Worm (Caenorhabditis elegans) whole organism, late embryonic: ENCODE data around the gene F35G12.5.
A peak's percentile ranks its signal among the peaks of the same experiment; 100 is the strongest.

Experiments used
- C08G9.2 ChIP-seq: sonication (generic microtip); optimal IDR thresholded peaks from 2 replicates; lab custom pipeline; 2016; ENCODE audit warnings: mild to moderate bottlenecking, missing genetic modification characterization, moderate library complexity, missing compliant biosample characterization
- C38D4.7 ChIP-seq: fragments of 200-800 bp; sonication (Bioruptor generic); optimal IDR thresholded peaks from 2 replicates; lab custom pipeline; 2018; ENCODE audit warnings: mild to moderate bottlenecking, missing genetic modification characterization, moderate library complexity, missing compliant biosample characterization
- F13H6.1 ChIP-seq: sonication (generic microtip); optimal IDR thresholded peaks from 2 replicates; lab custom pipeline; 2016; ENCODE audit warnings: missing genetic modification characterization, missing compliant biosample characterization
- Y22D7AL.16 ChIP-seq: sonication (generic microtip); optimal IDR thresholded peaks from 2 replicates; lab custom pipeline; 2016; ENCODE audit warnings: missing genetic modification characterization, missing compliant biosample characterization
- ceh-14 ChIP-seq: sonication (generic microtip); optimal IDR thresholded peaks from 2 replicates; lab custom pipeline; 2016; ENCODE audit warnings: missing genotype, missing genetic modification characterization, missing compliant biosample characterization
- ceh-18 ChIP-seq: sonication (generic microtip); optimal IDR thresholded peaks from 2 replicates; lab custom pipeline; 2016; ENCODE audit warnings: missing genetic modification characterization, missing compliant biosample characterization
- ceh-19 ChIP-seq: fragments of 200-800 bp; sonication (Bioruptor generic); optimal IDR thresholded peaks from 2 replicates; lab custom pipeline; 2018; ENCODE audit warnings: mild to moderate bottlenecking, missing genetic modification characterization, missing compliant biosample characterization
- ceh-2 ChIP-seq: sonication (generic microtip); optimal IDR thresholded peaks from 2 replicates; lab custom pipeline; 2016; ENCODE audit warnings: missing genotype, missing genetic modification characterization, missing compliant biosample characterization
- ceh-22 ChIP-seq: sonication (generic microtip); optimal IDR thresholded peaks from 2 replicates; lab custom pipeline; 2017; ENCODE audit warnings: missing biosample characterization, missing genetic modification characterization
- ceh-24 ChIP-seq: sonication (generic microtip); optimal IDR thresholded peaks from 2 replicates; lab custom pipeline; 2016; ENCODE audit warnings: mild to moderate bottlenecking, missing genetic modification characterization, missing compliant biosample characterization
- ceh-30 ChIP-seq: fragments of 150-350 bp; optimal IDR thresholded peaks from 2 replicates; lab custom pipeline; 2014; ENCODE audit warnings: missing biosample characterization, missing genetic modification characterization
- ceh-31 ChIP-seq: sonication (generic microtip); optimal IDR thresholded peaks from 2 replicates; lab custom pipeline; 2016; ENCODE audit warnings: missing genetic modification characterization, missing compliant biosample characterization
- ceh-34 ChIP-seq: sonication (generic microtip); optimal IDR thresholded peaks from 2 replicates; lab custom pipeline; 2016; ENCODE audit warnings: mild to moderate bottlenecking, missing genetic modification characterization, missing compliant biosample characterization
- ceh-45 ChIP-seq: fragments of 200-800 bp; sonication (Bioruptor generic); IDR thresholded peaks from 2 replicates; pipeline ENCODE4 v1.3.6; 2022; ENCODE audit warnings: missing genetic modification reagents, missing genetic modification characterization, missing compliant biosample characterization
- ceh-48 ChIP-seq: sonication (generic microtip); optimal IDR thresholded peaks from 2 replicates; lab custom pipeline; 2016; ENCODE audit warnings: missing genetic modification characterization, inconsistent platforms, missing compliant biosample characterization
- ceh-6 ChIP-seq: fragments of 200-800 bp; sonication (Bioruptor generic); optimal IDR thresholded peaks from 2 replicates; lab custom pipeline; 2018; ENCODE audit warnings: mild to moderate bottlenecking, missing genetic modification characterization, missing compliant biosample characterization
- ceh-9 ChIP-seq: sonication (generic microtip); optimal IDR thresholded peaks from 2 replicates; lab custom pipeline; 2016; ENCODE audit warnings: mild to moderate bottlenecking, missing genetic modification characterization, inconsistent platforms, missing compliant biosample characterization
- che-1 ChIP-seq: sonication (generic microtip); optimal IDR thresholded peaks from 2 replicates; lab custom pipeline; 2016; ENCODE audit warnings: mild to moderate bottlenecking, missing genetic modification characterization, missing compliant biosample characterization
- dmd-4 ChIP-seq: sonication (generic microtip); optimal IDR thresholded peaks from 2 replicates; lab custom pipeline; 2016; ENCODE audit warnings: borderline replicate concordance, missing genetic modification characterization, missing compliant biosample characterization
- elt-2 ChIP-seq: sonication (generic microtip); optimal IDR thresholded peaks from 2 replicates; lab custom pipeline; 2016; ENCODE audit warnings: missing genetic modification reagents, missing genetic modification characterization, missing compliant biosample characterization
- ets-4 ChIP-seq: sonication (generic microtip); optimal IDR thresholded peaks from 2 replicates; lab custom pipeline; 2016; ENCODE audit warnings: missing genetic modification characterization, missing compliant biosample characterization
- fax-1 ChIP-seq: sonication (generic microtip); optimal IDR thresholded peaks from 2 replicates; lab custom pipeline; 2016; ENCODE audit warnings: missing genotype, missing genetic modification characterization, missing compliant biosample characterization
- fkh-6 ChIP-seq: sonication (generic microtip); optimal IDR thresholded peaks from 2 replicates; lab custom pipeline; 2016; ENCODE audit warnings: missing genetic modification characterization, missing compliant biosample characterization
- hlh-15 ChIP-seq: sonication (generic microtip); optimal IDR thresholded peaks from 2 replicates; lab custom pipeline; 2016; ENCODE audit warnings: missing genetic modification characterization, missing compliant biosample characterization
- hlh-6 ChIP-seq: sonication (generic microtip); optimal IDR thresholded peaks from 2 replicates; lab custom pipeline; 2016; ENCODE audit warnings: missing genotype, missing genetic modification characterization, missing compliant biosample characterization
- lim-6 ChIP-seq: sonication (generic microtip); optimal IDR thresholded peaks from 2 replicates; lab custom pipeline; 2016; ENCODE audit warnings: missing genetic modification characterization, missing compliant biosample characterization
- lin-11 ChIP-seq: fragments of 200-800 bp; sonication (Bioruptor generic); optimal IDR thresholded peaks from 2 replicates; lab custom pipeline; 2018; ENCODE audit warnings: mild to moderate bottlenecking, missing genetic modification characterization, missing compliant biosample characterization
- madf-2 ChIP-seq: sonication (generic microtip); optimal IDR thresholded peaks from 2 replicates; lab custom pipeline; 2017; ENCODE audit warnings: missing genetic modification characterization, missing compliant biosample characterization
- mec-3 ChIP-seq: sonication (generic microtip); optimal IDR thresholded peaks from 2 replicates; lab custom pipeline; 2016; ENCODE audit warnings: borderline replicate concordance, missing genetic modification characterization, missing compliant biosample characterization
- nfya-1 ChIP-seq: sonication (generic microtip); optimal IDR thresholded peaks from 2 replicates; lab custom pipeline; 2017; ENCODE audit warnings: missing genetic modification characterization, mild to moderate bottlenecking, missing compliant biosample characterization, antibody characterized with exemption, moderate library complexity
- nhr-11 ChIP-seq: fragments of 150-350 bp; optimal IDR thresholded peaks from 2 replicates; lab custom pipeline; 2014; ENCODE audit warnings: missing biosample characterization, missing genetic modification characterization
- nhr-232 ChIP-seq: sonication (generic microtip); optimal IDR thresholded peaks from 2 replicates; lab custom pipeline; 2016; ENCODE audit warnings: missing genetic modification characterization, missing compliant biosample characterization
- npax-4 ChIP-seq: sonication (generic microtip); optimal IDR thresholded peaks from 2 replicates; lab custom pipeline; 2016; ENCODE audit warnings: missing genetic modification characterization, missing compliant biosample characterization
- pag-3 ChIP-seq: sonication (generic microtip); optimal IDR thresholded peaks from 2 replicates; lab custom pipeline; 2016; ENCODE audit warnings: missing compliant biosample characterization, missing genetic modification characterization, borderline replicate concordance
- pat-9 ChIP-seq: fragments of 200-800 bp; sonication (Bioruptor generic); optimal IDR thresholded peaks from 2 replicates; lab custom pipeline; 2018; ENCODE audit warnings: mild to moderate bottlenecking, missing genetic modification characterization, moderate library complexity, missing compliant biosample characterization
- pros-1 ChIP-seq: fragments of 150-350 bp; optimal IDR thresholded peaks from 2 replicates; lab custom pipeline; 2014; ENCODE audit warnings: missing biosample characterization, missing genetic modification reagents, missing genetic modification characterization
- rnt-1 ChIP-seq: sonication (generic microtip); optimal IDR thresholded peaks from 2 replicates; lab custom pipeline; 2016; ENCODE audit warnings: missing genetic modification characterization, missing compliant biosample characterization
- sox-2 ChIP-seq: fragments of 200-800 bp; sonication (Bioruptor generic); IDR thresholded peaks from 2 replicates; pipeline ENCODE4 v1.3.6; 2022; ENCODE audit warnings: missing genetic modification reagents, missing genetic modification characterization, missing compliant biosample characterization
- sox-4 ChIP-seq: sonication (generic microtip); optimal IDR thresholded peaks from 2 replicates; lab custom pipeline; 2017; ENCODE audit warnings: mild to moderate bottlenecking, missing genetic modification characterization, inconsistent platforms, missing compliant biosample characterization
- syd-9 ChIP-seq: sonication (generic microtip); optimal IDR thresholded peaks from 2 replicates; lab custom pipeline; 2016; ENCODE audit warnings: mild to moderate bottlenecking, missing genetic modification characterization, moderate library complexity, missing compliant biosample characterization
- tbx-7 ChIP-seq: sonication (generic microtip); optimal IDR thresholded peaks from 2 replicates; lab custom pipeline; 2016; ENCODE audit warnings: missing genotype, missing genetic modification characterization, missing compliant biosample characterization
- ttx-3 ChIP-seq: sonication (generic microtip); optimal IDR thresholded peaks from 2 replicates; lab custom pipeline; 2016; ENCODE audit warnings: missing genetic modification reagents, missing genetic modification characterization, missing compliant biosample characterization
- unc-3 ChIP-seq, 2 experiments: fragments of 200-800 bp in 1 of 2; sonication (Bioruptor generic) in 1 of 2; sonication (generic microtip) in 1 of 2; conservative IDR thresholded peaks in 1 of 2; optimal IDR thresholded peaks in 1 of 2; 2 replicates each; pipeline versions ENCODE4 v1.3.6 to Lab custom; 2016 to 2022; ENCODE audit warnings: missing compliant biosample characterization in 2 of 2, missing genetic modification characterization in 2 of 2, missing genetic modification reagents in 1 of 2
- unc-42 ChIP-seq: sonication (generic microtip); optimal IDR thresholded peaks from 2 replicates; lab custom pipeline; 2016; ENCODE audit warnings: missing genotype, missing genetic modification characterization, missing compliant biosample characterization
- unc-55 ChIP-seq: sonication (generic microtip); optimal IDR thresholded peaks from 2 replicates; lab custom pipeline; 2017; ENCODE audit warnings: missing biosample characterization, missing genetic modification reagents, missing genetic modification characterization
- unc-86 ChIP-seq: sonication (generic microtip); optimal IDR thresholded peaks from 2 replicates; lab custom pipeline; 2016; ENCODE audit warnings: missing genetic modification characterization, missing compliant biosample characterization
- zip-5 ChIP-seq: sonication (generic microtip); optimal IDR thresholded peaks from 2 replicates; lab custom pipeline; 2016; ENCODE audit warnings: missing genetic modification characterization, missing compliant biosample characterization

Gene F35G12.5

DNA sequence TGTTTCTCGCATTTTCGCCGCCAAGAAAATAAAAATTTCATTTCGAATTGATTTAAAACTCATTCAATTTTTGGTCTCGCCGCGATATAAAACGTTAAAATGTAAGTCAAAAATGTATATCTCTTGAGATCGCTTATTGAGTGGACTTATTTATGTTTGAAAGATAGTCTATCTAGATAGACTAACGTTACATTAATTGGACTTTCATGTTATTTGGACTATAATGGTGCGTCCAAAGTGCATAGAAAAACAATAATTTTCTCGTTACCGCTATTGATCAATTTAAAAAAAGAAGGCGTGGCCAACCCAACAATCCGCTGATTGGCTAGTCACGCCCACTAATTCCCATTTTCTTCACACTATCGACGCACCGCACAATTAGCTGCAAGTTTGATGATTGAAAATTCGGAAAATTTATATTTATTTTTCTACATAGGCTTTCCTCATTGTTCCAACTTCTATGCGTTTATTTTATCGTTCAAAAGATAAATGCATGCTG lies at the start of gene F35G12.5:
F35G12.5 (plus strand) TSS at position 51 of the 499 bp plus-strand sequence.
- TF ChIP-seq ceh-48 (tag; lab: Kevin White, UChicago) (no peak), sox-4 (tag; lab: Kevin White, UChicago) (no peak), che-1 (no peak), nfya-1 (peak; percentile 95)

DNA sequence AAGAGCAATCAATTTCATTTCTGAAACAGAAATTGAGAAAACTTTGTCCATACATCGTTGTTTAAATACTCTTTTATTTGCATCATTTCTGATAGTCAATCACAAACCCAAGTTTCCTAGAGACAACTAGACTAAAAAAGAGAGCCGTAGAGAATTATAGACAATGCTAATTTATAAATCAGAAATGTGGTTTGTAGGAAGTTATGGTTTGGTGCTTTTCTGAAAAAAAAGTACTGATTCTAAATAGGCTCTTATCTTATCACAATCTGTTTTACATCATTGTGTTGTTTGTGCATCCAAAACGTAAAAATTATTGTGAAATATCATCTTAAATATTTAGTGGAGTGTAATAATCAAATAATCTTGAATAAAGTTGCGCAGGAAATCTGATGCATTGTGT lies 43.3 kb upstream of the F35G12.5 start, which contains the start of gene ugt-62:
ugt-62 (minus strand) TSS at position 20 of the 400 bp plus-strand sequence.
- peak; percentile 30 for TF ChIP-seq elt-2 (tag; lab: Kevin White, UChicago)
- TF ChIP-seq C08G9.2 (tag; lab: Kevin White, UChicago) = no peak

DNA sequence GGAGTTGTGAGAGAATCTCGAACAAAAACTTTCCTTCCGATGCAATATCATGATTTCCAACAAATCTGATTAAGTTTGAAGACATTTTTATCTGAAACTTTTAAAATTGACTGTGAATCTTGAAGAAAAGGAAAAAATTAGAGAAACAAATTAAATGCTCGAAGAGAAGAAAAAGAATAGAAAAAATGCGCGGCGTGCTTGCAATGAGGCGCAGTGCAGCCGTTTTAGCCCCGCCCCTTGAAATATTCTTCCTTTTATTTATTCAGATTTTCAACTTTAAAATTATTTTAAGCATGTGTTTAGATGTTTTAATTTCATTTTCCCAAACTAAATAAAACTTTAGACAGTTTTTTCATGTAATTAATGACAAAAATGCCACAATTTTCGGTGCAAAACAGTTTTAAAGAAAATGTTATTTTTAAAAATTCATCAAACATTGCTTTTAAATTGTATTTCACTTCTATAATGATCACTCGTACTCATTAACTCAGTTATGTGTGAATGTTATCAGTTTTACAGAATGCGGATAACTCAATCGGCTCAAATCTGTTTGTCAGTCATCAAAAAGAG lies 41.5 kb upstream of the F35G12.5 start, which contains the start of the genes mrps-34 and cisd-3.1:
mrps-34 (minus strand) TSS at position 91 of the 570 bp plus-strand sequence.
cisd-3.1 (plus strand) TSS at position 520 of the 570 bp plus-strand sequence.
- TF ChIP-seq ets-4 (tag; lab: Kevin White, UChicago) (no peak), ceh-9 (tag; lab: Kevin White, UChicago) (no peak), C38D4.7 (GFP tag; lab: Kevin White, UChicago) (no peak), fkh-6 (tag; lab: Kevin White, UChicago) (no peak), unc-55 (GFP tag; lab: Kevin White, UChicago) (no peak), ceh-34 (tag; lab: Kevin White, UChicago) (no peak), nhr-232 (peak; percentile 41), elt-2 (tag; lab: Kevin White, UChicago) (peak; percentile 66), unc-86 (no peak), nhr-11 (no peak), ceh-24 (tag; lab: Kevin White, UChicago) (no peak), nfya-1 (peak; percentile 49), unc-42 (tag; lab: Kevin White, UChicago) (no peak), hlh-15 (tag; lab: Kevin White, UChicago) (no peak), lin-11 (tag; lab: Kevin White, UChicago) (peak; percentile 22), ceh-48 (tag; lab: Kevin White, UChicago) (no peak), ceh-2 (tag; lab: Kevin White, UChicago) (no peak), madf-2 (tag; lab: Kevin White, UChicago) (no peak), pag-3 (tag; lab: Kevin White, UChicago) (no peak), dmd-4 (tag; lab: Kevin White, UChicago) (no peak), ceh-30 (tag; lab: Kevin White, UChicago) (no peak), rnt-1 (tag; lab: Kevin White, UChicago) (no peak), ceh-6 (GFP tag; lab: Kevin White, UChicago) (no peak), hlh-6 (no peak), mec-3 (tag; lab: Kevin White, UChicago) (no peak), che-1 (peak; percentile 22), ceh-18 (no peak), tbx-7 (tag; lab: Kevin White, UChicago) (no peak), F13H6.1 (tag; lab: Kevin White, UChicago) (no peak), ceh-45 (GFP tag; lab: Robert Waterston, UW) (peak; percentile 35; the same call in 1 of the 2 replicates), ceh-19 (GFP tag; lab: Kevin White, UChicago) (no peak), ceh-31 (tag; lab: Kevin White, UChicago) (peak; percentile 20), pros-1 (no peak), syd-9 (tag; lab: Kevin White, UChicago) (no peak), Y22D7AL.16 (no peak), ttx-3 (peak; percentile 25), unc-3 (GFP tag; conservative IDR thresholded peaks at IDR 0.05; lab: Robert Waterston, UW) (no peak), unc-3 (tag; optimal IDR thresholded peaks at IDR 0.05; lab: Kevin White, UChicago) (no peak), ceh-14 (tag; lab: Kevin White, UChicago) (peak; percentile 71), lim-6 (no peak), npax-4 (tag; lab: Kevin White, UChicago) (no peak), fax-1 (no peak), pat-9 (peak; percentile 22), ceh-22 (tag; lab: Kevin White, UChicago) (no peak), zip-5 (no peak), sox-2 (GFP tag; lab: Robert Waterston, UW) (no peak), C08G9.2 (tag; lab: Kevin White, UChicago) (no peak)
